Worm (Caenorhabditis elegans): ENCODE measurements around the gene D2085.7.
A peak's percentile ranks its signal among the peaks of the same experiment; 100 is the strongest.

Gene D2085.7

ce11 chrII:8650644-8651159 is 9.5 kb downstream of the D2085.7 start, which contains the start of gene pyr-1 (continued):
- TF ChIP-seq aly-2 (tag; optimal IDR thresholded peaks at IDR 0.05), result no peak
- TF ChIP-seq sdz-12 (GFP tag; optimal IDR thresholded peaks at IDR 0.05), result no peak
- no peak for TF ChIP-seq tra-1 (GFP tag; IDR thresholded peaks at IDR 0.05)
- no peak for TF ChIP-seq madf-9 (GFP tag; conservative IDR thresholded peaks at IDR 0.05)
- TF ChIP-seq lim-7 (GFP tag; IDR thresholded peaks at IDR 0.05), result no peak
- TF ChIP-seq nhr-11 (tag; optimal IDR thresholded peaks at IDR 0.05), result no peak
- TF ChIP-seq nhr-28 (tag; optimal IDR thresholded peaks at IDR 0.05), result peak; percentile 81
- no peak for TF ChIP-seq lin-29 (GFP tag; IDR thresholded peaks at IDR 0.05)
- TF ChIP-seq Y75B8A.6 (GFP tag; IDR thresholded peaks at IDR 0.05), result no peak

ce11 chrII:8658835-8659234 is 17.7 kb downstream of the D2085.7 start, which contains the start of gene atg-10:
atg-10 (plus strand) TSS chrII:8659135.
- no peak for TF ChIP-seq nhr-102 (tag; optimal IDR thresholded peaks at IDR 0.05)
- peak in 1 of 2 experiments; percentile 5 for TF ChIP-seq unc-62 (GFP tag; optimal IDR thresholded peaks at IDR 0.05 in 1 of 2)
- no peak for TF ChIP-seq unc-62 (tag; optimal IDR thresholded peaks at IDR 0.05)
- no peak for TF ChIP-seq Y5F2A.4 (GFP tag; optimal IDR thresholded peaks at IDR 0.05)
- TF ChIP-seq snpc-4 (tag; optimal IDR thresholded peaks at IDR 0.05), result no peak
- TF ChIP-seq ama-1 (optimal IDR thresholded peaks at IDR 0.05), result peak; percentile 43
- TF ChIP-seq tag-97 (GFP tag; IDR thresholded peaks at IDR 0.05), result no peak

ce11 chrII:8661539-8661938 is 20.4 kb downstream of the D2085.7 start, which contains the start of the genes piga-1 and eif-2Bepsilon:
piga-1 (minus strand) TSS chrII:8661712.
eif-2Bepsilon (plus strand) TSS chrII:8661869.
- TF ChIP-seq zip-2 (tag; optimal IDR thresholded peaks at IDR 0.05) (no peak), F10B5.3 (tag; optimal IDR thresholded peaks at IDR 0.05) (no peak), nhr-25 (tag; optimal IDR thresholded peaks at IDR 0.05; ENCODE audit: borderline replicate concordance, insufficient read depth) (no peak), ceh-20 (GFP tag; IDR thresholded peaks at IDR 0.05) (no peak), Y5F2A.4 (GFP tag; optimal IDR thresholded peaks at IDR 0.05) (no peak), hlh-30 (tag; optimal IDR thresholded peaks at IDR 0.05; ENCODE audit: insufficient read depth) (no peak), nhr-11 (tag; optimal IDR thresholded peaks at IDR 0.05) (no peak), hif-1 (tag; optimal IDR thresholded peaks at IDR 0.05) (peak in 1 of 2 experiments; percentile 3), cey-2 (tag; optimal IDR thresholded peaks at IDR 0.05; ENCODE audit: borderline replicate concordance, insufficient read depth) (no peak), daf-16 (GFP tag; optimal IDR thresholded peaks at IDR 0.05) (no peak), daf-16 (tag; optimal IDR thresholded peaks at IDR 0.05) (no peak), dmd-6 (GFP tag; IDR thresholded peaks at IDR 0.05) (no peak), aha-1 (tag) (no peak), aly-2 (tag; optimal IDR thresholded peaks at IDR 0.05) (no peak), T26A8.4 (GFP tag; IDR thresholded peaks at IDR 0.05) (no peak), unc-62 (GFP tag; optimal IDR thresholded peaks at IDR 0.05 in 1 of 2) (no peak), unc-62 (tag; optimal IDR thresholded peaks at IDR 0.05) (no peak), lin-38 (GFP tag; IDR thresholded peaks at IDR 0.05) (peak; percentile 90), daf-8 (GFP tag; IDR thresholded peaks at IDR 0.05) (no peak), ZK337.2 (GFP tag; IDR thresholded peaks at IDR 0.05) (no peak), spr-1 (tag; optimal IDR thresholded peaks at IDR 0.05) (no peak), nhr-77 (tag; optimal IDR thresholded peaks at IDR 0.05) (peak; percentile 16), mxl-3 (GFP tag; optimal IDR thresholded peaks at IDR 0.05) (peak; percentile 24), mdl-1 (tag; optimal IDR thresholded peaks at IDR 0.05) (peak in 1 of 2 experiments; percentile 75), nhr-111 (GFP tag; optimal IDR thresholded peaks at IDR 0.05) (no peak), nhr-76 (tag; optimal IDR thresholded peaks at IDR 0.05) (no peak), dve-1 (tag; optimal IDR thresholded peaks at IDR 0.05; ENCODE audit: insufficient read depth) (peak; percentile 22), mes-2 (tag; optimal IDR thresholded peaks at IDR 0.05; ENCODE audit: poor library complexity, severe bottlenecking) (peak; percentile 53), php-3 (GFP tag; IDR thresholded peaks at IDR 0.05) (no peak), dpl-1 (GFP tag; optimal IDR thresholded peaks at IDR 0.05) (peak; percentile 49), gei-8 (GFP tag; optimal IDR thresholded peaks at IDR 0.05) (no peak), ztf-7 (tag; optimal IDR thresholded peaks at IDR 0.05) (no peak), rbr-2 (tag; optimal IDR thresholded peaks at IDR 0.05) (peak; percentile 16), zag-1 (tag; optimal IDR thresholded peaks at IDR 0.05) (no peak), F37D6.2 (tag; optimal IDR thresholded peaks at IDR 0.05) (no peak), nhr-41 (GFP tag; IDR thresholded peaks at IDR 0.05) (no peak), hmg-1.1 (GFP tag; IDR thresholded peaks at IDR 0.05) (no peak)
